Fruit fly (Drosophila melanogaster) whole organism, embryonic: ENCODE data around the gene BNIP3.
A peak's percentile ranks its signal among the peaks of the same experiment; 100 is the strongest.

Experiments
- Atf3 ChIP-seq: fragments of 200-800 bp; sonication (Bioruptor generic); optimal IDR thresholded peaks from 3 replicates; lab custom pipeline; 2016; ENCODE audit warnings: missing biosample characterization, missing genetic modification characterization
- Awh ChIP-seq: fragments of 200-800 bp; sonication (Bioruptor generic); IDR thresholded peaks from 2 replicates; pipeline ENCODE4, ENCODE4 v1.3.6; 2022; ENCODE audit warnings: missing biosample characterization, missing genetic modification characterization
- BtbVII ChIP-seq: fragments of 200-800 bp; sonication (Bioruptor generic); optimal IDR thresholded peaks from 3 replicates; lab custom pipeline; 2017; ENCODE audit warnings: missing biosample characterization, mild to moderate bottlenecking, missing genetic modification characterization
- Bteb2 ChIP-seq: fragments of 200-800 bp; sonication (Bioruptor generic); optimal IDR thresholded peaks from 2 replicates; lab custom pipeline; 2016; ENCODE audit warnings: missing biosample characterization, missing genetic modification characterization
- CG10147 ChIP-seq: fragments of 200-800 bp; sonication (Bioruptor generic); optimal IDR thresholded peaks from 2 replicates; lab custom pipeline; 2019; ENCODE audit warnings: missing biosample characterization, mild to moderate bottlenecking, missing genetic modification characterization, moderate library complexity
- CG11723 ChIP-seq: fragments of 200-800 bp; sonication (Bioruptor generic); optimal IDR thresholded peaks from 2 replicates; lab custom pipeline; 2017; ENCODE audit warnings: missing biosample characterization, mild to moderate bottlenecking, missing genetic modification characterization
- CG12219 ChIP-seq: fragments of 200-800 bp; sonication (Bioruptor generic); optimal IDR thresholded peaks from 3 replicates; lab custom pipeline; 2018; ENCODE audit warnings: missing biosample characterization, mild to moderate bottlenecking, missing genetic modification characterization
- CG12391 ChIP-seq: fragments of 200-800 bp; sonication (Bioruptor generic); optimal IDR thresholded peaks from 3 replicates; lab custom pipeline; 2018; ENCODE audit warnings: missing biosample characterization, mild to moderate bottlenecking, missing genetic modification characterization, moderate library complexity
- CG13424 ChIP-seq: fragments of 200-800 bp; sonication (Bioruptor generic); optimal IDR thresholded peaks from 2 replicates; lab custom pipeline; 2019; ENCODE audit warnings: missing biosample characterization, mild to moderate bottlenecking, missing genetic modification characterization, moderate library complexity
- CG17568 ChIP-seq: fragments of 200-800 bp; sonication (Bioruptor generic); optimal IDR thresholded peaks from 2 replicates; lab custom pipeline; 2018; ENCODE audit warnings: missing biosample characterization, mild to moderate bottlenecking, missing genetic modification characterization, moderate library complexity
- CG18011 ChIP-seq: fragments of 200-800 bp; sonication (Bioruptor generic); optimal IDR thresholded peaks from 2 replicates; lab custom pipeline; 2017; ENCODE audit warnings: missing biosample characterization, missing genetic modification characterization, mild to moderate bottlenecking, moderate library complexity, missing genotype
- CG2116 ChIP-seq: fragments of 200-800 bp; sonication (Bioruptor generic); optimal IDR thresholded peaks from 3 replicates; lab custom pipeline; 2018; ENCODE audit warnings: missing biosample characterization, mild to moderate bottlenecking, missing genetic modification characterization
- CG3163 ChIP-seq: fragments of 200-800 bp; sonication (Bioruptor generic); optimal IDR thresholded peaks from 3 replicates; lab custom pipeline; 2016; ENCODE audit warnings: missing biosample characterization, missing genetic modification characterization
- CG32772 ChIP-seq: fragments of 200-800 bp; sonication (Bioruptor generic); IDR thresholded peaks from 2 replicates; pipeline ENCODE4 v1.3.6; 2022; ENCODE audit warnings: missing biosample characterization, missing genetic modification characterization
- CG3407 ChIP-seq: fragments of 200-800 bp; sonication (Bioruptor generic); optimal IDR thresholded peaks from 2 replicates; lab custom pipeline; 2018; ENCODE audit warnings: missing biosample characterization, mild to moderate bottlenecking, missing genetic modification characterization
- CG8359 ChIP-seq: fragments of 200-800 bp; sonication (Bioruptor generic); optimal IDR thresholded peaks from 2 replicates; lab custom pipeline; 2017; ENCODE audit warnings: missing biosample characterization, mild to moderate bottlenecking, missing genetic modification characterization, borderline replicate concordance
- CG9797 ChIP-seq: fragments of 200-800 bp; sonication (Bioruptor generic); optimal IDR thresholded peaks from 3 replicates; lab custom pipeline; 2018; ENCODE audit warnings: missing biosample characterization, mild to moderate bottlenecking, missing genetic modification characterization
- Camta ChIP-seq: fragments of 200-800 bp; sonication (Bioruptor generic); optimal IDR thresholded peaks from 2 replicates; lab custom pipeline; 2016; ENCODE audit warnings: missing biosample characterization, missing genetic modification characterization
- Dll ChIP-seq: fragments of 200-800 bp; sonication (Bioruptor generic); IDR thresholded peaks from 4 replicates; pipeline ENCODE4 v1.3.6; 2022; ENCODE audit warnings: missing biosample characterization, missing genetic modification characterization; ENCODE audit not compliant: partially characterized antibody
- Drgx ChIP-seq: fragments of 200-800 bp; sonication (Bioruptor generic); IDR thresholded peaks from 2 replicates; pipeline ENCODE4 v1.3.6; 2022; ENCODE audit warnings: missing biosample characterization, missing genetic modification characterization
- Eip74EF ChIP-seq, 2 experiments: fragments of 200-800 bp in 1 of 2; fragments of >200 bp in 1 of 2; sonication (Bioruptor generic) in 1 of 2; optimal IDR thresholded peaks; 2 replicates each; lab custom pipeline; 2017 to 2019; ENCODE audit warnings: missing biosample characterization in 2 of 2, missing genetic modification characterization in 2 of 2, mild to moderate bottlenecking in 1 of 2, moderate library complexity in 1 of 2
- HLH3B ChIP-seq: fragments of 200-800 bp; sonication (Bioruptor generic); IDR thresholded peaks from 2 replicates; pipeline ENCODE4 v1.3.6; 2022; ENCODE audit warnings: missing biosample characterization, missing genetic modification characterization
- NFAT ChIP-seq: fragments of 200-800 bp; sonication (Bioruptor generic); IDR thresholded peaks from 2 replicates; pipeline ENCODE4 v1.3.6; 2022; ENCODE audit warnings: missing biosample characterization, missing genetic modification characterization
- Side ChIP-seq: fragments of 200-800 bp; sonication (Bioruptor generic); optimal IDR thresholded peaks from 2 replicates; lab custom pipeline; 2016; ENCODE audit warnings: missing biosample characterization, missing genetic modification characterization
- Spps ChIP-seq: fragments of 200-800 bp; sonication (Bioruptor generic); optimal IDR thresholded peaks from 2 replicates; lab custom pipeline; 2018; ENCODE audit warnings: missing biosample characterization, mild to moderate bottlenecking, missing genetic modification characterization
- Usf ChIP-seq: fragments of 200-800 bp; sonication (Bioruptor generic); optimal IDR thresholded peaks from 2 replicates; lab custom pipeline; 2017; ENCODE audit warnings: missing genotype, missing biosample characterization, missing genetic modification characterization
- Vsx1 ChIP-seq: fragments of 200-800 bp; sonication (Bioruptor generic); optimal IDR thresholded peaks from 2 replicates; lab custom pipeline; 2017; ENCODE audit warnings: missing biosample characterization, mild to moderate bottlenecking, missing genetic modification characterization, missing genetic modification reagents
- amos ChIP-seq: fragments of 200-800 bp; sonication (Bioruptor generic); IDR thresholded peaks from 2 replicates; pipeline ENCODE4 v1.3.6; 2022; ENCODE audit warnings: missing biosample characterization, missing genetic modification characterization; ENCODE audit not compliant: partially characterized antibody
- ase ChIP-seq: fragments of 200-800 bp; sonication (Bioruptor generic); IDR thresholded peaks from 3 replicates; pipeline ENCODE4 v1.3.6; 2022; ENCODE audit warnings: missing biosample characterization, missing genetic modification characterization
- bbx ChIP-seq: fragments of 200-800 bp; sonication (Bioruptor generic); IDR thresholded peaks from 2 replicates; pipeline ENCODE4 v1.3.6; 2022; ENCODE audit warnings: missing biosample characterization, missing genetic modification characterization; ENCODE audit not compliant: partially characterized antibody
- bsh ChIP-seq, 2 experiments: fragments of 200-800 bp; sonication (Bioruptor generic); optimal IDR thresholded peaks; 2 replicates each; lab custom pipeline; 2017 to 2018; ENCODE audit warnings: mild to moderate bottlenecking in 2 of 2, missing biosample characterization in 2 of 2, missing genetic modification characterization in 2 of 2, moderate library complexity in 1 of 2
- chm ChIP-seq: fragments of 200-800 bp; sonication (Bioruptor generic); IDR thresholded peaks from 2 replicates; pipeline ENCODE4 v1.3.6; 2022; ENCODE audit warnings: missing biosample characterization, missing genetic modification characterization
- cwo ChIP-seq: fragments of 200-800 bp; sonication (Bioruptor generic); optimal IDR thresholded peaks from 3 replicates; lab custom pipeline; 2017; ENCODE audit warnings: missing biosample characterization, missing genetic modification characterization, mild to moderate bottlenecking, moderate library complexity, missing genetic modification reagents
- fd102C ChIP-seq: fragments of 200-800 bp; sonication (Bioruptor generic); optimal IDR thresholded peaks from 2 replicates; lab custom pipeline; 2018; ENCODE audit warnings: missing biosample characterization, mild to moderate bottlenecking, missing genetic modification characterization, moderate library complexity
- fd64A ChIP-seq: fragments of 200-800 bp; sonication (Bioruptor generic); optimal IDR thresholded peaks from 3 replicates; lab custom pipeline; 2018; ENCODE audit warnings: missing biosample characterization, mild to moderate bottlenecking, missing genetic modification characterization
- grau ChIP-seq: fragments of 200-800 bp; optimal IDR thresholded peaks from 3 replicates; lab custom pipeline; 2019; ENCODE audit warnings: missing biosample characterization, mild to moderate bottlenecking, missing genetic modification characterization, moderate library complexity
- jumu ChIP-seq: fragments of 200-800 bp; sonication (Bioruptor generic); optimal IDR thresholded peaks from 3 replicates; lab custom pipeline; 2016; ENCODE audit warnings: missing biosample characterization, missing genetic modification characterization
- nerfin-1 ChIP-seq: fragments of 200-800 bp; sonication (Bioruptor generic); optimal IDR thresholded peaks from 3 replicates; lab custom pipeline; 2019; ENCODE audit warnings: missing biosample characterization, mild to moderate bottlenecking, missing genetic modification characterization, moderate library complexity
- nerfin-2 ChIP-seq: fragments of 200-800 bp; sonication (Bioruptor generic); IDR thresholded peaks from 2 replicates; pipeline ENCODE4 v1.3.6; 2022; ENCODE audit warnings: missing biosample characterization, missing genetic modification characterization; ENCODE audit not compliant: partially characterized antibody
- repo ChIP-seq: fragments of 200-800 bp; sonication (Bioruptor generic); optimal IDR thresholded peaks from 2 replicates; lab custom pipeline; 2016; ENCODE audit warnings: missing biosample characterization, missing genetic modification characterization
- sc ChIP-seq, 3 experiments: fragments of >200 bp in 2 of 3; fragments of 200-800 bp in 1 of 3; sonication (Bioruptor generic) in 1 of 3; optimal IDR thresholded peaks; 2 replicates in 2 of 3; 3 replicates in 1 of 3; lab custom pipeline; 2017; ENCODE audit warnings: mild to moderate bottlenecking in 1 of 3, missing biosample characterization in 1 of 3, missing genetic modification characterization in 1 of 3, missing genetic modification reagents in 1 of 3
- sens-2 ChIP-seq: fragments of 200-800 bp; sonication (Bioruptor generic); IDR thresholded peaks from 2 replicates; pipeline ENCODE4 v1.3.6; 2022; ENCODE audit warnings: missing biosample characterization, missing genetic modification characterization
- ssp ChIP-seq: fragments of 200-800 bp; sonication (Bioruptor generic); IDR thresholded peaks from 2 replicates; pipeline ENCODE4 v1.3.6; 2022; ENCODE audit warnings: missing biosample characterization, missing genetic modification characterization
- tgo ChIP-seq: fragments of 200-800 bp; sonication (Bioruptor generic); IDR thresholded peaks from 3 replicates; pipeline ENCODE4 v1.3.6; 2022; ENCODE audit warnings: missing biosample characterization, missing genetic modification characterization
- tna ChIP-seq: fragments of 200-800 bp; sonication (Bioruptor generic); IDR thresholded peaks from 2 replicates; pipeline ENCODE4 v1.3.6; 2022; ENCODE audit warnings: missing biosample characterization, missing genetic modification characterization; ENCODE audit not compliant: partially characterized antibody
- usp ChIP-seq: fragments of >200 bp; optimal IDR thresholded peaks from 2 replicates; lab custom pipeline; 2017; ENCODE audit warnings: missing biosample characterization, missing genetic modification characterization
- vnd ChIP-seq: fragments of 200-800 bp; sonication (Bioruptor generic); IDR thresholded peaks from 3 replicates; pipeline ENCODE4 v1.3.6; 2022; ENCODE audit warnings: missing biosample characterization, missing genetic modification characterization; ENCODE audit not compliant: partially characterized antibody

The BNIP3 gene

DNA sequence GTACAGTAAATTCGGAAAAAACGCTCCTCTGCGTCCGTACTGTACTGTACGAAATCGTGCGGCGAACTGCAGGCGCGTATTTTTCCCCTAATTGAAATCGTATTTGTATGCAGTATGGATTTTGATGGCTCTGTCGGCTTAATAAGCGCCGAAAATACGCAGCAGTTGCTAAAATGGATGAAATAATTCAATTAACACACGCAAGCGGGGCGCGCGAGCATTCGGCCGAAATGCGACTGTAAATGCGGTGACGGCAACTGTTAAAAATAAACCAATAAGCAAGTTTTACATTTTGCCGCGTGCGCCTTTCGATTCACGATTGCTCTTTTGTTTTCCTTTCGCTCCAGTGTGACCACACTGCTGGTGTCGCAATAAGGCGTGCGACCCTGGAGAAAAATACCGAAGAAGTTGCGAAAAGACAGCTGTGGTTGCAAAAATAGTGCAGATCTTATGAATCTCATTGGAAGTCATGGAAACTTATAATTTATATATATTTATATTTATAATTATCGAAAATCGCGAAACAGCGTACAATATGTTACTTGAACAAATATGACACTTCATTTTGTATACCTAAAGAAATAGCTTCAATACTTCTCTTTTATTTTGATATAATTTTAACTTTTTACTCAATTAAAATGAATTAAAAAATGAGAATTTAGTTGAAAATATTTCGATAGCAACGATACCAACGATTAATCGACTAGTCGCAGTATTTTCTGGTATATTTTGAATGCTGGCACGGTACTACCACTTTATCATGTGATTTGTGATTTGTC lies 46.0 kb downstream of the BNIP3 start, which contains the start of the genes CG32428 and CG5969 (continued):
- TF ChIP-seq CG17568 (GFP tag; lab: Kevin White, UChicago) = no peak
- TF ChIP-seq repo (GFP tag; lab: Kevin White, UChicago) = no peak
- no peak for TF ChIP-seq jumu
- TF ChIP-seq BtbVII (GFP tag; lab: Kevin White, UChicago) = no peak
- peak; percentile 71 for TF ChIP-seq NFAT
- TF ChIP-seq cwo (GFP tag; lab: Kevin White, UChicago) = peak; percentile 56
- TF ChIP-seq CG9797 = peak; percentile 84
- TF ChIP-seq chm = peak; percentile 46; the same call in 1 of the 2 replicates
- no peak for TF ChIP-seq amos (GFP tag; lab: Robert Waterston, UW)
- no peak for TF ChIP-seq usp
- peak; percentile 50; the same call in 1 of the 3 replicates for TF ChIP-seq ase
- TF ChIP-seq Dll (GFP tag; lab: Robert Waterston, UW) = no peak
- peak; percentile 79 for TF ChIP-seq CG12391 (tag; lab: Kevin White, UChicago)
- no peak for TF ChIP-seq CG3407 (GFP tag; lab: Kevin White, UChicago)
- no peak for TF ChIP-seq CG3163 (GFP tag; lab: Kevin White, UChicago)
- peak in 1 of 2 experiments; percentile 35 for TF ChIP-seq bsh (GFP tag; optimal IDR thresholded peaks at IDR 0.05; lab: Kevin White, UChicago)
- TF ChIP-seq tna (GFP tag; lab: Robert Waterston, UW) = no peak
- TF ChIP-seq sc (optimal IDR thresholded peaks at IDR 0.05; lab: Kevin White, UChicago) = no peak
- TF ChIP-seq sc (GFP tag; optimal IDR thresholded peaks at IDR 0.05; lab: Kevin White, UChicago) = no peak
- TF ChIP-seq ssp (GFP tag; lab: Robert Waterston, UW) = no peak; the same call in 1 of the 2 replicates
- TF ChIP-seq CG10147 = peak; percentile 65
- no peak for TF ChIP-seq Awh (GFP tag; lab: Robert Waterston, UW)
- no peak for TF ChIP-seq Vsx1 (GFP tag; lab: Kevin White, UChicago)
- TF ChIP-seq Drgx = peak; percentile 84
- TF ChIP-seq Usf (GFP tag; lab: Kevin White, UChicago) = peak; percentile 55
- no peak for TF ChIP-seq HLH3B (GFP tag; lab: Robert Waterston, UW)
- TF ChIP-seq Spps (tag; lab: Kevin White, UChicago) = no peak
- TF ChIP-seq CG32772 (GFP tag; lab: Robert Waterston, UW) = peak; percentile 49; the same call in 1 of the 2 replicates
- TF ChIP-seq CG11723 = no peak
- peak; percentile 62 for TF ChIP-seq grau (tag; lab: Kevin White, UChicago)
- no peak for TF ChIP-seq fd64A (GFP tag; lab: Kevin White, UChicago)
- TF ChIP-seq Camta (GFP tag; lab: Kevin White, UChicago) = no peak
- no peak for TF ChIP-seq CG8359 (GFP tag; lab: Kevin White, UChicago)
- TF ChIP-seq Atf3 (GFP tag; lab: Kevin White, UChicago) = no peak
- peak; percentile 20 for TF ChIP-seq nerfin-1
- TF ChIP-seq tgo (GFP tag; lab: Robert Waterston, UW) = peak; percentile 60
- no peak for TF ChIP-seq Bteb2 (GFP tag; lab: Kevin White, UChicago)
- TF ChIP-seq Eip74EF (GFP tag; optimal IDR thresholded peaks at IDR 0.05; lab: Kevin White, UChicago) = peak in 1 of 2 experiments; percentile 11
- TF ChIP-seq nerfin-2 (GFP tag; lab: Robert Waterston, UW) = no peak
- peak; percentile 76 for TF ChIP-seq CG2116
- no peak for TF ChIP-seq CG18011 (GFP tag; lab: Kevin White, UChicago)
- TF ChIP-seq sens-2 = 0 out of 2 replicates have a peak, but pooled peaks have one; percentile 14
- TF ChIP-seq vnd (GFP tag; lab: Robert Waterston, UW) = no peak
- no peak for TF ChIP-seq bbx (GFP tag; lab: Robert Waterston, UW)
- peak; percentile 70 for TF ChIP-seq CG13424 (tag; lab: Kevin White, UChicago)
- peak; percentile 6 for TF ChIP-seq Side (GFP tag; lab: Kevin White, UChicago)
- no peak for TF ChIP-seq fd102C (GFP tag; lab: Kevin White, UChicago)
- TF ChIP-seq CG12219 = no peak
